Worm (Caenorhabditis elegans): ENCODE data around the gene T19H5.6.

Gene T19H5.6

ce11 chrII:9493242-9494058 is 23.4 kb upstream of the T19H5.6 start (continued):
- no peak for TF ChIP-seq dmd-9 (GFP tag; IDR thresholded peaks at IDR 0.05)
- TF ChIP-seq rbr-2 (tag; optimal IDR thresholded peaks at IDR 0.05), result no peak
- no peak for TF ChIP-seq Y5F2A.4 (GFP tag; optimal IDR thresholded peaks at IDR 0.05)
- TF ChIP-seq lin-39 (tag; optimal IDR thresholded peaks at IDR 0.05), result no peak
- no peak for TF ChIP-seq zfp-2 (tag; optimal IDR thresholded peaks at IDR 0.05)
- no peak for TF ChIP-seq ama-1 (optimal IDR thresholded peaks at IDR 0.05)
- TF ChIP-seq Y48G9A.11 (GFP tag; IDR thresholded peaks at IDR 0.05), result no peak
- peak; percentile 97 for TF ChIP-seq nhr-48 (tag; optimal IDR thresholded peaks at IDR 0.05)
- TF ChIP-seq ctbp-1 (GFP tag; IDR thresholded peaks at IDR 0.05), result no peak
- TF ChIP-seq daf-8 (GFP tag; IDR thresholded peaks at IDR 0.05), result no peak
- no peak for TF ChIP-seq lsy-2 (tag; optimal IDR thresholded peaks at IDR 0.05)
- TF ChIP-seq nhr-10 (tag; optimal IDR thresholded peaks at IDR 0.05), result no peak
- no peak for TF ChIP-seq cey-2 (tag; optimal IDR thresholded peaks at IDR 0.05; ENCODE audit: borderline replicate concordance, insufficient read depth)
- no peak for TF ChIP-seq nhr-77 (tag; optimal IDR thresholded peaks at IDR 0.05)
- no peak for TF ChIP-seq nhr-76 (tag; optimal IDR thresholded peaks at IDR 0.05)
- TF ChIP-seq skn-1 (tag; optimal IDR thresholded peaks at IDR 0.05), result no peak
- no peak for TF ChIP-seq set-16 (GFP tag; IDR thresholded peaks at IDR 0.05)
- TF ChIP-seq ceh-44 (GFP tag; IDR thresholded peaks at IDR 0.05), result no peak
- no peak for TF ChIP-seq unc-130 (GFP tag; optimal IDR thresholded peaks at IDR 0.05)
- TF ChIP-seq nhr-237 (tag; optimal IDR thresholded peaks at IDR 0.05), result no peak
- TF ChIP-seq ztf-7 (tag; optimal IDR thresholded peaks at IDR 0.05), result no peak
- TF ChIP-seq gei-8 (GFP tag; optimal IDR thresholded peaks at IDR 0.05), result peak; percentile 5
- TF ChIP-seq madf-9 (GFP tag; conservative IDR thresholded peaks at IDR 0.05), result no peak
- no peak for TF ChIP-seq snpc-1.2 (GFP tag; IDR thresholded peaks at IDR 0.05)
- no peak for TF ChIP-seq ceh-82 (tag; optimal IDR thresholded peaks at IDR 0.05)
- TF ChIP-seq hmg-1.1 (GFP tag; IDR thresholded peaks at IDR 0.05), result no peak
- peak; percentile 31 for TF ChIP-seq nhr-28 (tag; optimal IDR thresholded peaks at IDR 0.05)
- no peak for TF ChIP-seq nhr-41 (GFP tag; IDR thresholded peaks at IDR 0.05)
- no peak for TF ChIP-seq saeg-2 (GFP tag; IDR thresholded peaks at IDR 0.05)
- no peak for TF ChIP-seq zip-11 (GFP tag; IDR thresholded peaks at IDR 0.05)
- no peak for TF ChIP-seq lim-7 (GFP tag; IDR thresholded peaks at IDR 0.05)
- TF ChIP-seq spr-1 (tag; optimal IDR thresholded peaks at IDR 0.05), result no peak
- peak; percentile 93 for TF ChIP-seq aha-1 (tag)
- no peak for TF ChIP-seq egl-43 (GFP tag; IDR thresholded peaks at IDR 0.05)
- TF ChIP-seq hlh-11 (tag; optimal IDR thresholded peaks at IDR 0.05), result peak; percentile 30
- TF ChIP-seq pqm-1 (tag; optimal IDR thresholded peaks at IDR 0.05), result no peak
- TF ChIP-seq mdl-1 (tag; optimal IDR thresholded peaks at IDR 0.05), result peak in 1 of 2 experiments; percentile 25
- TF ChIP-seq mxl-3 (GFP tag; optimal IDR thresholded peaks at IDR 0.05), result no peak
- no peak for TF ChIP-seq F10B5.3 (tag; optimal IDR thresholded peaks at IDR 0.05)
- no peak for TF ChIP-seq jun-1 (tag; optimal IDR thresholded peaks at IDR 0.05)
- TF ChIP-seq duxl-1 (tag; optimal IDR thresholded peaks at IDR 0.05; ENCODE audit: poor library complexity), result no peak
- TF ChIP-seq hif-1 (tag; optimal IDR thresholded peaks at IDR 0.05), result no peak
- TF ChIP-seq ZK546.5 (tag; optimal IDR thresholded peaks at IDR 0.05), result no peak
- TF ChIP-seq unc-62 (GFP tag; optimal IDR thresholded peaks at IDR 0.05 in 1 of 2), result peak in 1 of 2 experiments; percentile 59
- TF ChIP-seq unc-62 (tag; optimal IDR thresholded peaks at IDR 0.05), result no peak
- TF ChIP-seq ztf-11 (tag; optimal IDR thresholded peaks at IDR 0.05), result no peak
- TF ChIP-seq mdt-29 (GFP tag; IDR thresholded peaks at IDR 0.05), result no peak
- no peak for TF ChIP-seq mep-1 (tag; optimal IDR thresholded peaks at IDR 0.05)
- TF ChIP-seq arid-1 (GFP tag; conservative IDR thresholded peaks at IDR 0.05), result no peak
- TF ChIP-seq tag-97 (GFP tag; IDR thresholded peaks at IDR 0.05), result no peak
- no peak for TF ChIP-seq lir-3 (tag; optimal IDR thresholded peaks at IDR 0.05)
- TF ChIP-seq php-3 (GFP tag; IDR thresholded peaks at IDR 0.05), result no peak

Measured in whole organism, L4 larva.